Worm (Caenorhabditis elegans) whole organism, mixed stage, embryonic: ENCODE measurements around the gene har-1.

ENCODE experiments used
- M03D4.4 ChIP-seq: sonication (generic microtip); optimal IDR thresholded peaks from 2 replicates; lab custom pipeline; 2017; ENCODE audit warnings: mild to moderate bottlenecking, missing genetic modification characterization, missing compliant biosample characterization
- ceh-43 ChIP-seq: fragments of 200-800 bp; sonication (Bioruptor generic); optimal IDR thresholded peaks from 2 replicates; lab custom pipeline; 2018; ENCODE audit warnings: mild to moderate bottlenecking, missing genetic modification characterization, moderate library complexity, missing compliant biosample characterization
- mls-2 ChIP-seq: sonication (generic microtip); optimal IDR thresholded peaks from 2 replicates; lab custom pipeline; 2016; ENCODE audit warnings: mild to moderate bottlenecking, missing genetic modification characterization, moderate library complexity, missing compliant biosample characterization
- nhr-237 ChIP-seq: fragments of 150-350 bp; optimal IDR thresholded peaks from 2 replicates; lab custom pipeline; 2014; ENCODE audit warnings: missing biosample characterization, missing genetic modification characterization
- nhr-28 ChIP-seq: fragments of 150-350 bp; optimal IDR thresholded peaks from 2 replicates; lab custom pipeline; 2014; ENCODE audit warnings: missing biosample characterization, missing genetic modification characterization
- nhr-76 ChIP-seq: sonication (generic microtip); optimal IDR thresholded peaks from 2 replicates; lab custom pipeline; 2017; ENCODE audit warnings: missing biosample characterization, missing genetic modification characterization
- snpc-4 ChIP-seq: fragments of 150-350 bp; optimal IDR thresholded peaks from 2 replicates; lab custom pipeline; 2014; ENCODE audit warnings: missing biosample characterization, missing genetic modification characterization
- unc-39 ChIP-seq: fragments of 150-350 bp; optimal IDR thresholded peaks from 2 replicates; lab custom pipeline; 2014; ENCODE audit warnings: missing biosample characterization, missing genetic modification characterization
- unc-62 ChIP-seq: fragments of 150-350 bp; optimal IDR thresholded peaks from 2 replicates; lab custom pipeline; 2014; ENCODE audit warnings: missing biosample characterization, missing genetic modification reagents, missing genetic modification characterization
- ztf-11 ChIP-seq: fragments of 150-350 bp; optimal IDR thresholded peaks from 2 replicates; lab custom pipeline; 2014; ENCODE audit warnings: missing biosample characterization, missing genetic modification characterization

- no peak for TF ChIP-seq mls-2 (tag; lab: Kevin White, UChicago)
- TF ChIP-seq snpc-4 (tag; lab: Kevin White, UChicago), result no peak
- TF ChIP-seq nhr-28 (tag; lab: Kevin White, UChicago), result no peak
- no peak for TF ChIP-seq unc-62 (GFP tag; lab: Kevin White, UChicago)
- TF ChIP-seq ceh-43, result no peak
- no peak for TF ChIP-seq ztf-11 (tag; lab: Kevin White, UChicago)
- TF ChIP-seq nhr-237 (tag; lab: Kevin White, UChicago), result no peak
- TF ChIP-seq unc-39 (tag; lab: Kevin White, UChicago), result no peak
- TF ChIP-seq M03D4.4 (tag; lab: Kevin White, UChicago), result no peak
- TF ChIP-seq nhr-76, result no peak
Measured at ce11 chrIII:4160937-4161336, 9.1 kb downstream of the har-1 start, which contains the start of gene C01G12.16.
